Fruit fly (Drosophila melanogaster): ENCODE data around the gene Pdxk.

- no peak for TF ChIP-seq usp (GFP tag; optimal IDR thresholded peaks at IDR 0.05)
- TF ChIP-seq Abd-B (GFP tag; optimal IDR thresholded peaks at IDR 0.05) = no peak
- TF ChIP-seq pan (optimal IDR thresholded peaks at IDR 0.05) = no peak
- no peak for TF ChIP-seq Hr83 (GFP tag; optimal IDR thresholded peaks at IDR 0.05; ENCODE audit: poor library complexity, severe bottlenecking)
- no peak for TF ChIP-seq Vsx2 (GFP tag; optimal IDR thresholded peaks at IDR 0.05; ENCODE audit: partially characterized antibody)
- TF ChIP-seq dsf (GFP tag; optimal IDR thresholded peaks at IDR 0.05; ENCODE audit: borderline replicate concordance) = no peak
- peak; percentile 22 for TF ChIP-seq Sp1 (GFP tag; optimal IDR thresholded peaks at IDR 0.05)
- no peak for TF ChIP-seq br (GFP tag; optimal IDR thresholded peaks at IDR 0.05)
- TF ChIP-seq Hr78 (GFP tag; optimal IDR thresholded peaks at IDR 0.05) = no peak
- TF ChIP-seq brk (GFP tag; optimal IDR thresholded peaks at IDR 0.05) = no peak
- TF ChIP-seq Myc (optimal IDR thresholded peaks at IDR 0.05) = no peak
- no peak for TF ChIP-seq fru (GFP tag; optimal IDR thresholded peaks at IDR 0.05)
- no peak for TF ChIP-seq Dfd (GFP tag; optimal IDR thresholded peaks at IDR 0.05)
- no peak for TF ChIP-seq OdsH (GFP tag; optimal IDR thresholded peaks at IDR 0.05)
Observed at dm6 chr3L:9367431-9367867, 7.3 kb downstream of the Pdxk start.

Data from whole organism, wandering third instar larva.